Fruit fly (Drosophila melanogaster) whole organism: ENCODE measurements around the gene Osi24.

Experiments
- Dll ChIP-seq: fragments of >200 bp; optimal IDR thresholded peaks from 2 replicates; lab custom pipeline; 2017
- EcR ChIP-seq, 2 experiments: fragments of >200 bp; optimal IDR thresholded peaks; 2 replicates each; lab custom pipeline; 2017; ENCODE audit warnings: missing biosample characterization in 2 of 2, missing genetic modification characterization in 2 of 2, missing genetic modification reagents in 2 of 2
- psq ChIP-seq: fragments of >200 bp; optimal IDR thresholded peaks from 2 replicates; lab custom pipeline; 2017

dm6 chr3R:6170737-6171136 lies 27.9 kb upstream of the Osi24 start:
- TF ChIP-seq psq (no peak), Dll (no peak), EcR (GFP tag; optimal IDR thresholded peaks at IDR 0.05; lab: Kevin White, UChicago) (no peak)
